Worm (Caenorhabditis elegans) whole organism, midembryonic: ENCODE measurements around the gene sdhd-1.

Source experiments
- klf-2 ChIP-seq: fragments of 200-800 bp; sonication (Bioruptor generic); conservative IDR thresholded peaks from 2 replicates; pipeline ENCODE4 v1.3.6; 2022; ENCODE audit warnings: missing genetic modification reagents, missing genetic modification characterization, missing compliant biosample characterization
- med-1 ChIP-seq: sonication (generic microtip); optimal IDR thresholded peaks from 2 replicates; lab custom pipeline; 2017; ENCODE audit warnings: missing genetic modification characterization, mild to moderate bottlenecking, missing compliant biosample characterization, antibody characterized with exemption, missing genetic modification reagents; ENCODE audit not compliant: insufficient read depth
- ref-1 ChIP-seq: fragments of 200-800 bp; sonication (Bioruptor generic); conservative IDR thresholded peaks from 2 replicates; pipeline ENCODE4 v1.3.6; 2022; ENCODE audit warnings: missing genetic modification reagents, missing genetic modification characterization, missing compliant biosample characterization
- ztf-23 ChIP-seq: fragments of 200-800 bp; sonication (Bioruptor generic); IDR thresholded peaks from 2 replicates; pipeline ENCODE4 v1.3.6; 2022; ENCODE audit warnings: missing genetic modification reagents, missing genetic modification characterization, missing compliant biosample characterization

DNA sequence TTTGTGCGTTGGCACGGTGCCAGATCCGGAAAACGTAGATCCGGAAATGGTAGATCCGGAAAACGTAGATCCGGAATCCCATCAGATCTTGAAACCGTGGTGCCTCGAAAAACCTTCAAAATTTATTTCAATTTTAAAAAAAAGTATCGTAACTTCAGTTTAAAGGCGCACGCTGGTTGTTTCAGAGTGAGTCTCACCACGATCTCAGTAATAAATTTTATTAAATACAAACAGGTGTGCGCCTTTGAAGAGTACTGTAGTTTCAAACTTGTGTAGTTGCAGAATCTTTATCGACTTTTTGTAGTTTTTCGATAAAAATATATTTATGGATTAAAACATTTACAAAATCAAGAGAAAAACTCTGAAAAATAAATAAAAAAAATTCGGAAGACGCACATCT is 965 bp upstream of the sdhd-1 start:
- no peak for TF ChIP-seq ztf-23
- no peak for TF ChIP-seq med-1 (GFP tag; lab: Kevin White, UChicago)
- TF ChIP-seq klf-2: no peak
- TF ChIP-seq ref-1 (GFP tag; lab: Robert Waterston, UW): no peak
